Worm (Caenorhabditis elegans) whole organism, L4/young adult: Measurements from ENCODE around the gene lpd-7.

Experiments
- W03F9.2 ChIP-seq: fragments of 150-350 bp; optimal IDR thresholded peaks from 2 replicates; lab custom pipeline; 2014; ENCODE audit warnings: missing biosample characterization, missing genetic modification characterization
- dao-5 ChIP-seq: sonication (generic microtip); optimal IDR thresholded peaks from 2 replicates; lab custom pipeline; 2016; ENCODE audit warnings: missing genotype, missing genetic modification characterization, moderate library complexity, missing compliant biosample characterization

ce11 chrIII:7548963-7549362 lies 24.2 kb upstream of the lpd-7 start:
- TF ChIP-seq dao-5 (tag; lab: Kevin White, UChicago) (no peak), W03F9.2 (tag; lab: Kevin White, UChicago) (no peak)
